Worm (Caenorhabditis elegans) whole organism, young adult: Measurements from ENCODE around the gene npr-17.
A peak's percentile ranks its signal among the peaks of the same experiment; 100 is the strongest.

Experiments
- B0019.2 ChIP-seq: fragments of 200-800 bp; sonication (Bioruptor generic); conservative IDR thresholded peaks from 2 replicates; pipeline ENCODE4 v1.3.6; 2022; ENCODE audit warnings: missing genetic modification reagents, missing genetic modification characterization, missing compliant biosample characterization
- B0035.1 ChIP-seq: sonication (generic microtip); optimal IDR thresholded peaks from 2 replicates; lab custom pipeline; 2016; ENCODE audit warnings: missing genetic modification characterization, mild to moderate bottlenecking, missing compliant biosample characterization, missing genotype, missing genetic modification reagents
- C06A6.2 ChIP-seq: fragments of 200-800 bp; sonication (Bioruptor generic); conservative IDR thresholded peaks from 2 replicates; pipeline ENCODE4 v1.3.6; 2022; ENCODE audit warnings: missing genetic modification characterization, missing compliant biosample characterization
- C17E4.6 ChIP-seq: fragments of 200-800 bp; sonication (Bioruptor generic); IDR thresholded peaks from 2 replicates; pipeline ENCODE4 v1.3.6; 2022; ENCODE audit warnings: missing genetic modification reagents, missing genetic modification characterization, missing compliant biosample characterization
- D2030.7 ChIP-seq: fragments of 200-800 bp; sonication (Bioruptor generic); IDR thresholded peaks from 2 replicates; pipeline ENCODE4 v1.3.6; 2022; ENCODE audit warnings: missing genetic modification reagents, missing genetic modification characterization, missing compliant biosample characterization
- F23B12.7 ChIP-seq: sonication (generic microtip); optimal IDR thresholded peaks from 2 replicates; lab custom pipeline; 2017; ENCODE audit warnings: missing genetic modification characterization, mild to moderate bottlenecking, missing compliant biosample characterization, antibody characterized with exemption, moderate library complexity; ENCODE audit not compliant: insufficient read depth
- F33H1.4 ChIP-seq: fragments of 200-800 bp; sonication (Bioruptor generic); IDR thresholded peaks from 2 replicates; pipeline ENCODE4 v1.3.6; 2022; ENCODE audit warnings: missing genetic modification reagents, missing genetic modification characterization, missing compliant biosample characterization
- F39B2.1 ChIP-seq: fragments of 200-800 bp; sonication (Bioruptor generic); IDR thresholded peaks from 2 replicates; pipeline ENCODE4 v1.3.6; 2022; ENCODE audit warnings: missing genetic modification reagents, missing genetic modification characterization, missing compliant biosample characterization
- F55B11.4 ChIP-seq: sonication (generic microtip); optimal IDR thresholded peaks from 2 replicates; lab custom pipeline; 2016; ENCODE audit warnings: missing compliant biosample characterization, missing genetic modification characterization, borderline replicate concordance; ENCODE audit not compliant: insufficient read depth
- F57A8.1 ChIP-seq: fragments of 200-800 bp; sonication (Bioruptor generic); optimal IDR thresholded peaks from 2 replicates; lab custom pipeline; 2018; ENCODE audit warnings: mild to moderate bottlenecking, missing genetic modification characterization, moderate library complexity, missing compliant biosample characterization
- K12H6.12 ChIP-seq: fragments of 200-800 bp; sonication (Bioruptor generic); optimal IDR thresholded peaks from 2 replicates; lab custom pipeline; 2018; ENCODE audit warnings: mild to moderate bottlenecking, missing genetic modification characterization, missing compliant biosample characterization
- T26A5.8 ChIP-seq: sonication (generic microtip); optimal IDR thresholded peaks from 2 replicates; lab custom pipeline; 2016; ENCODE audit warnings: missing genetic modification characterization, missing compliant biosample characterization
- Y95B8A.8 ChIP-seq: fragments of 200-800 bp; sonication (Bioruptor generic); IDR thresholded peaks from 2 replicates; pipeline ENCODE4 v1.3.6; 2022; ENCODE audit warnings: missing genetic modification reagents, missing genetic modification characterization, missing compliant biosample characterization
- ZK185.1 ChIP-seq: sonication (generic microtip); optimal IDR thresholded peaks from 2 replicates; lab custom pipeline; 2016; ENCODE audit warnings: mild to moderate bottlenecking, missing genetic modification characterization, missing compliant biosample characterization; ENCODE audit not compliant: poor library complexity, severe bottlenecking
- akir-1 ChIP-seq: fragments of 200-800 bp; sonication (Bioruptor generic); optimal IDR thresholded peaks from 2 replicates; lab custom pipeline; 2018; ENCODE audit warnings: mild to moderate bottlenecking, missing genetic modification characterization, moderate library complexity, missing compliant biosample characterization
- aptf-2 ChIP-seq: fragments of 200-800 bp; sonication (Bioruptor generic); conservative IDR thresholded peaks from 2 replicates; pipeline ENCODE4 v1.3.6; 2022; ENCODE audit warnings: missing genetic modification reagents, missing genetic modification characterization, missing compliant biosample characterization
- aptf-3 ChIP-seq: fragments of 200-800 bp; sonication (Bioruptor generic); IDR thresholded peaks from 2 replicates; pipeline ENCODE4 v1.3.6; 2022; ENCODE audit warnings: missing genetic modification characterization, missing compliant biosample characterization
- atf-7 ChIP-seq: sonication (generic microtip); optimal IDR thresholded peaks from 2 replicates; lab custom pipeline; 2017; ENCODE audit warnings: mild to moderate bottlenecking, missing genetic modification characterization, missing compliant biosample characterization
- attf-3 ChIP-seq: fragments of 200-800 bp; sonication (Bioruptor generic); conservative IDR thresholded peaks from 2 replicates; pipeline ENCODE4 v1.3.6; 2022; ENCODE audit warnings: missing genetic modification reagents, missing genetic modification characterization, missing compliant biosample characterization
- attf-5 ChIP-seq: fragments of 200-800 bp; sonication (Bioruptor generic); optimal IDR thresholded peaks from 2 replicates; lab custom pipeline; 2018; ENCODE audit warnings: mild to moderate bottlenecking, missing genetic modification characterization, missing compliant biosample characterization
- cebp-1 ChIP-seq, 2 experiments: fragments of 200-800 bp in 1 of 2; sonication (Bioruptor generic) in 1 of 2; sonication (generic microtip) in 1 of 2; IDR thresholded peaks in 1 of 2; optimal IDR thresholded peaks in 1 of 2; 2 replicates each; pipeline versions ENCODE4 v1.3.6 to Lab custom; 2017 to 2022; ENCODE audit warnings: missing compliant biosample characterization in 2 of 2, missing genetic modification characterization in 2 of 2, mild to moderate bottlenecking in 1 of 2, missing genetic modification reagents in 1 of 2, moderate library complexity in 1 of 2
- ceh-100 ChIP-seq: fragments of 200-800 bp; sonication (Bioruptor generic); IDR thresholded peaks from 2 replicates; pipeline ENCODE4 v1.3.6; 2022; ENCODE audit warnings: missing genetic modification reagents, missing genetic modification characterization, missing compliant biosample characterization
- ceh-40 ChIP-seq: fragments of 200-800 bp; sonication (Bioruptor generic); IDR thresholded peaks from 2 replicates; pipeline ENCODE4 v1.3.6; 2022; ENCODE audit warnings: missing genetic modification characterization, missing compliant biosample characterization
- ceh-58 ChIP-seq: fragments of 200-800 bp; sonication (Bioruptor generic); IDR thresholded peaks from 2 replicates; pipeline ENCODE4 v1.3.6; 2022; ENCODE audit warnings: missing genetic modification characterization, missing compliant biosample characterization
- ceh-91 ChIP-seq: fragments of 200-800 bp; sonication (Bioruptor generic); IDR thresholded peaks from 2 replicates; pipeline ENCODE4 v1.3.6; 2022; ENCODE audit warnings: missing genetic modification reagents, missing genetic modification characterization, missing compliant biosample characterization
- die-1 ChIP-seq: sonication (generic microtip); optimal IDR thresholded peaks from 2 replicates; lab custom pipeline; 2016; ENCODE audit warnings: missing genotype, mild to moderate bottlenecking, missing genetic modification characterization, missing compliant biosample characterization
- dpl-1 ChIP-seq: fragments of 150-350 bp; optimal IDR thresholded peaks from 2 replicates; lab custom pipeline; 2014; ENCODE audit warnings: missing biosample characterization, missing genetic modification reagents, missing genetic modification characterization
- efl-1 ChIP-seq: fragments of 150-350 bp; optimal IDR thresholded peaks from 2 replicates; lab custom pipeline; 2014; ENCODE audit warnings: missing biosample characterization, missing genetic modification reagents, missing genetic modification characterization
- egrh-3 ChIP-seq: fragments of 200-800 bp; sonication (Bioruptor generic); IDR thresholded peaks from 2 replicates; pipeline ENCODE4 v1.3.6; 2022; ENCODE audit warnings: missing genetic modification reagents, missing genetic modification characterization, missing compliant biosample characterization
- gei-17 ChIP-seq: fragments of 200-800 bp; sonication (Bioruptor generic); optimal IDR thresholded peaks from 2 replicates; lab custom pipeline; 2018; ENCODE audit warnings: mild to moderate bottlenecking, missing genetic modification characterization, missing compliant biosample characterization
- lin-35 ChIP-seq, 3 experiments: fragments of 150-350 bp in 2 of 3; sonication (generic microtip) in 1 of 3; optimal IDR thresholded peaks; 2 replicates each; lab custom pipeline; 2014 to 2018; ENCODE audit warnings: missing biosample characterization in 3 of 3, missing genetic modification characterization in 3 of 3, missing genetic modification reagents in 3 of 3
- lir-1 ChIP-seq: fragments of 200-800 bp; sonication (Bioruptor generic); conservative IDR thresholded peaks from 2 replicates; pipeline ENCODE4 v1.3.6; 2022; ENCODE audit warnings: missing genetic modification reagents, missing genetic modification characterization, missing compliant biosample characterization
- madf-8 ChIP-seq: fragments of 200-800 bp; sonication (Bioruptor generic); conservative IDR thresholded peaks from 2 replicates; pipeline ENCODE4 v1.3.6; 2022; ENCODE audit warnings: missing genetic modification reagents, missing genetic modification characterization, missing compliant biosample characterization
- mel-28 ChIP-seq: sonication (generic microtip); optimal IDR thresholded peaks from 2 replicates; lab custom pipeline; 2016; ENCODE audit warnings: borderline replicate concordance, mild to moderate bottlenecking, missing genetic modification characterization, missing compliant biosample characterization
- nfya-2 ChIP-seq: fragments of 200-800 bp; sonication (Bioruptor generic); IDR thresholded peaks from 2 replicates; pipeline ENCODE4 v1.3.6; 2022; ENCODE audit warnings: missing genetic modification reagents, missing genetic modification characterization, missing compliant biosample characterization
- nfyb-1 ChIP-seq: fragments of 200-800 bp; sonication (Bioruptor generic); IDR thresholded peaks from 2 replicates; pipeline ENCODE4 v1.3.6; 2022; ENCODE audit warnings: missing genetic modification reagents, missing genetic modification characterization, missing compliant biosample characterization
- rec-8 ChIP-seq, 2 experiments: sonication (generic microtip); optimal IDR thresholded peaks; 2 replicates each; lab custom pipeline; 2016; ENCODE audit warnings: mild to moderate bottlenecking in 2 of 2, missing genetic modification characterization in 2 of 2, missing genetic modification reagents in 2 of 2, missing genotype in 2 of 2, missing biosample characterization in 1 of 2, missing compliant biosample characterization in 1 of 2, moderate library complexity in 1 of 2
- rpc-1 ChIP-seq, 2 experiments: fragments of 150-350 bp in 1 of 2; sonication (generic microtip) in 1 of 2; optimal IDR thresholded peaks; 2 replicates each; lab custom pipeline; 2014 to 2018; ENCODE audit warnings: missing biosample characterization in 1 of 2, missing genetic modification characterization in 1 of 2, missing genetic modification reagents in 1 of 2, missing genotype in 1 of 2
- snpc-1.3 ChIP-seq: sonication (generic microtip); optimal IDR thresholded peaks from 2 replicates; lab custom pipeline; 2017; ENCODE audit warnings: missing genetic modification characterization, mild to moderate bottlenecking, missing compliant biosample characterization, antibody characterized with exemption, moderate library complexity, missing genotype, missing genetic modification reagents; ENCODE audit not compliant: insufficient read depth
- snpc-3.4 ChIP-seq: sonication (generic microtip); optimal IDR thresholded peaks from 2 replicates; lab custom pipeline; 2017; ENCODE audit warnings: missing genetic modification characterization, mild to moderate bottlenecking, missing compliant biosample characterization, antibody characterized with exemption, moderate library complexity, missing genotype, missing genetic modification reagents
- sptf-2 ChIP-seq: fragments of 200-800 bp; sonication (Bioruptor generic); optimal IDR thresholded peaks from 2 replicates; lab custom pipeline; 2018; ENCODE audit warnings: mild to moderate bottlenecking, missing genetic modification characterization, missing compliant biosample characterization
- tbx-9 ChIP-seq: sonication (generic microtip); optimal IDR thresholded peaks from 2 replicates; lab custom pipeline; 2016; ENCODE audit warnings: borderline replicate concordance, missing genetic modification characterization, inconsistent platforms, missing compliant biosample characterization
- tlf-1 ChIP-seq: fragments of 200-800 bp; sonication (Bioruptor generic); optimal IDR thresholded peaks from 2 replicates; lab custom pipeline; 2018; ENCODE audit warnings: mild to moderate bottlenecking, missing genetic modification characterization, missing compliant biosample characterization
- zim-3 ChIP-seq: sonication (generic microtip); optimal IDR thresholded peaks from 2 replicates; lab custom pipeline; 2017; ENCODE audit warnings: mild to moderate bottlenecking, missing genetic modification characterization, moderate library complexity, missing compliant biosample characterization
- ztf-3 ChIP-seq: fragments of 200-800 bp; sonication (Bioruptor generic); optimal IDR thresholded peaks from 2 replicates; lab custom pipeline; 2018; ENCODE audit warnings: mild to moderate bottlenecking, missing genetic modification characterization, missing compliant biosample characterization
- ztf-6 ChIP-seq: fragments of 200-800 bp; sonication (Bioruptor generic); IDR thresholded peaks from 2 replicates; pipeline ENCODE4 v1.3.6; 2022; ENCODE audit warnings: missing genetic modification reagents, missing genetic modification characterization, missing compliant biosample characterization

npr-17 gene

DNA sequence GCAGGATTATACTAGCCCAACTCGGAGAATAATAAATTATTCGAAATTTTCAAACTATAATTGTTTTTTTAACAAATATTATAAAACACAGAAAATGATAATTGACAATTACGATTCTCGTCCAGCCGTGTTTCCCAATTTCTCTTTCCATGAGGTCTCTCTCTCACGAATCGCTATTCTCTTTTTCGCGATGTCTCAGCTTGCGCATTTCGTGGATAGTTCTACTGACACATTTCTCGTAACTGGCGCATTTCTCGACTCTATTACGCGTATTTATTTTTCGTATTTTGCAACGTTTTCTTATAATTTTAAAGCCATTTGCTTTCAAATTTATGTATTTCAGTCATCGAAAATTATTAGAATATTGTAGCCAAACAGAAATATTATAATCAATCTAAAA lies 47.5 kb upstream of the npr-17 start (continued):
- TF ChIP-seq rpc-1 (optimal IDR thresholded peaks at IDR 0.05; lab: Kevin White, UChicago): peak; percentile 7
- TF ChIP-seq rpc-1 (tag; optimal IDR thresholded peaks at IDR 0.05; lab: Kevin White, UChicago): peak; percentile 20
- peak; percentile 98 for TF ChIP-seq aptf-2 (GFP tag; lab: Robert Waterston, UW)
- TF ChIP-seq lir-1 (GFP tag; lab: Robert Waterston, UW): peak; percentile 94
- peak; percentile 55; the same call in 1 of the 2 replicates for TF ChIP-seq aptf-3 (GFP tag; lab: Robert Waterston, UW)
- no peak for TF ChIP-seq nfya-2 (GFP tag; lab: Robert Waterston, UW)
- TF ChIP-seq Y95B8A.8 (GFP tag; lab: Robert Waterston, UW): peak; percentile 98
- TF ChIP-seq snpc-1.3 (tag; lab: Kevin White, UChicago): peak; percentile 89
- TF ChIP-seq B0019.2 (GFP tag; lab: Robert Waterston, UW): peak; percentile 94
- TF ChIP-seq snpc-3.4: peak; percentile 91
- peak in 2 of 3 experiments; percentile 69 to 97 for TF ChIP-seq lin-35 (GFP tag; optimal IDR thresholded peaks at IDR 0.05; lab: Kevin White, UChicago)
- TF ChIP-seq ztf-6 (GFP tag; lab: Robert Waterston, UW): peak; percentile 99
- TF ChIP-seq mel-28 (tag; lab: Kevin White, UChicago): peak; percentile 77
- TF ChIP-seq ceh-91 (GFP tag; lab: Robert Waterston, UW): peak; percentile 93
- peak; percentile 96 for TF ChIP-seq sptf-2 (GFP tag; lab: Kevin White, UChicago)
- no peak for TF ChIP-seq F55B11.4
- TF ChIP-seq egrh-3 (GFP tag; lab: Robert Waterston, UW): peak; percentile 90
- peak; percentile 99 for TF ChIP-seq K12H6.12 (tag; lab: Kevin White, UChicago)
- peak; percentile 94 for TF ChIP-seq attf-3 (GFP tag; lab: Robert Waterston, UW)
- TF ChIP-seq F23B12.7 (tag; lab: Kevin White, UChicago): peak; percentile 99
- TF ChIP-seq cebp-1 (GFP tag; IDR thresholded peaks at IDR 0.05; lab: Robert Waterston, UW): peak; percentile 96
- TF ChIP-seq cebp-1 (tag; optimal IDR thresholded peaks at IDR 0.05; lab: Kevin White, UChicago): peak; percentile 96
- TF ChIP-seq F33H1.4 (GFP tag; lab: Robert Waterston, UW): peak; percentile 85
- TF ChIP-seq dpl-1 (GFP tag; lab: Kevin White, UChicago): peak; percentile 89
- peak; percentile 76 for TF ChIP-seq madf-8
- peak; percentile 67; the same call in 1 of the 2 replicates for TF ChIP-seq C06A6.2
- peak; percentile 66 for TF ChIP-seq ztf-3 (GFP tag; lab: Kevin White, UChicago)
- no peak for TF ChIP-seq F57A8.1 (GFP tag; lab: Kevin White, UChicago)
- no peak for TF ChIP-seq tbx-9 (tag; lab: Kevin White, UChicago)
- peak; percentile 97 for TF ChIP-seq die-1 (tag; lab: Kevin White, UChicago)
- peak; percentile 97 for TF ChIP-seq D2030.7 (GFP tag; lab: Robert Waterston, UW)
- TF ChIP-seq efl-1 (GFP tag; lab: Kevin White, UChicago): peak; percentile 83
- TF ChIP-seq ceh-58 (GFP tag; lab: Robert Waterston, UW): no peak
- TF ChIP-seq attf-5 (GFP tag; lab: Kevin White, UChicago): peak; percentile 100
- no peak for TF ChIP-seq atf-7 (tag; lab: Kevin White, UChicago)
- peak; percentile 98 for TF ChIP-seq ZK185.1 (tag; lab: Kevin White, UChicago)
- TF ChIP-seq ceh-100 (GFP tag; lab: Robert Waterston, UW): peak; percentile 100
- TF ChIP-seq akir-1: peak; percentile 95
- TF ChIP-seq T26A5.8 (tag; lab: Kevin White, UChicago): no peak
- peak; percentile 99 for TF ChIP-seq zim-3 (tag; lab: Kevin White, UChicago)
- TF ChIP-seq C17E4.6 (GFP tag; lab: Robert Waterston, UW): peak; percentile 96
- no peak for TF ChIP-seq F39B2.1 (GFP tag; lab: Robert Waterston, UW)
- peak; percentile 92 for TF ChIP-seq B0035.1 (tag; lab: Kevin White, UChicago)
- TF ChIP-seq gei-17: no peak
- peak; percentile 93 to 99 for TF ChIP-seq rec-8 (tag; optimal IDR thresholded peaks at IDR 0.05; lab: Kevin White, UChicago)
- TF ChIP-seq ceh-40 (GFP tag; lab: Robert Waterston, UW): peak; percentile 83
- TF ChIP-seq nfyb-1 (GFP tag; lab: Robert Waterston, UW): no peak; the same call in 1 of the 2 replicates
- peak; percentile 93 for TF ChIP-seq tlf-1 (GFP tag; lab: Kevin White, UChicago)
